Worm (Caenorhabditis elegans) whole organism, L3 larva: Measurements from ENCODE around the gene F01G10.10.

ENCODE experiments used
- R02D3.7 ChIP-seq: fragments of 150-350 bp; optimal IDR thresholded peaks from 2 replicates; lab custom pipeline; 2014; ENCODE audit warnings: missing biosample characterization, missing genetic modification characterization
- ZK546.5 ChIP-seq: sonication (generic microtip); optimal IDR thresholded peaks from 2 replicates; lab custom pipeline; 2017; ENCODE audit warnings: missing biosample characterization, missing genetic modification characterization
- ama-1 ChIP-seq: fragments of 150-350 bp; optimal IDR thresholded peaks from 2 replicates; lab custom pipeline; 2018
- ceh-16 ChIP-seq: sonication (generic microtip); optimal IDR thresholded peaks from 2 replicates; lab custom pipeline; 2017; ENCODE audit warnings: missing biosample characterization, missing genetic modification characterization
- ceh-82 ChIP-seq: fragments of 150-350 bp; optimal IDR thresholded peaks from 2 replicates; lab custom pipeline; 2014; ENCODE audit warnings: missing biosample characterization, missing genetic modification characterization
- egl-27 ChIP-seq: sonication (generic microtip); optimal IDR thresholded peaks from 4 replicates; lab custom pipeline; 2017; ENCODE audit warnings: missing biosample characterization, missing genetic modification reagents, missing genetic modification characterization
- egl-5 ChIP-seq: fragments of 150-350 bp; optimal IDR thresholded peaks from 2 replicates; lab custom pipeline; 2017; ENCODE audit warnings: missing biosample characterization, missing genetic modification reagents, missing genetic modification characterization, inconsistent platforms
- elt-1 ChIP-seq: fragments of 150-350 bp; optimal IDR thresholded peaks from 2 replicates; lab custom pipeline; 2014; ENCODE audit warnings: missing biosample characterization, missing genetic modification characterization
- elt-2 ChIP-seq: sonication (generic microtip); optimal IDR thresholded peaks from 2 replicates; lab custom pipeline; 2016; ENCODE audit warnings: missing genetic modification reagents, mild to moderate bottlenecking, missing genetic modification characterization, missing compliant biosample characterization
- elt-3 ChIP-seq, 3 experiments: fragments of 150-350 bp in 1 of 3; sonication (generic microtip) in 2 of 3; optimal IDR thresholded peaks; 2 replicates in 2 of 3; 4 replicates in 1 of 3; lab custom pipeline; 2014 to 2017; ENCODE audit warnings: missing biosample characterization in 3 of 3, missing genetic modification characterization in 3 of 3
- eor-1 ChIP-seq, 2 experiments: fragments of 150-350 bp; optimal IDR thresholded peaks; 2 replicates each; lab custom pipeline; 2014 to 2018; ENCODE audit warnings: missing biosample characterization in 2 of 2, missing genetic modification characterization in 2 of 2
- fkh-10 ChIP-seq: sonication (generic microtip); optimal IDR thresholded peaks from 2 replicates; lab custom pipeline; 2017; ENCODE audit warnings: missing biosample characterization, missing genetic modification reagents, missing genetic modification characterization
- fkh-2 ChIP-seq: fragments of 150-350 bp; optimal IDR thresholded peaks from 2 replicates; lab custom pipeline; 2014; ENCODE audit warnings: missing biosample characterization, missing genetic modification reagents, missing genetic modification characterization
- hmg-11 ChIP-seq: sonication (generic microtip); optimal IDR thresholded peaks from 2 replicates; lab custom pipeline; 2016; ENCODE audit warnings: missing genetic modification characterization, missing compliant biosample characterization
- jun-1 ChIP-seq: fragments of 150-350 bp; optimal IDR thresholded peaks from 2 replicates; lab custom pipeline; 2014; ENCODE audit warnings: missing biosample characterization, missing genetic modification reagents, missing genetic modification characterization
- lin-15B ChIP-seq: fragments of 150-350 bp; optimal IDR thresholded peaks from 2 replicates; lab custom pipeline; 2014; ENCODE audit warnings: missing biosample characterization, missing genetic modification characterization
- lin-39 ChIP-seq: fragments of 150-350 bp; optimal IDR thresholded peaks from 2 replicates; lab custom pipeline; 2018; ENCODE audit warnings: missing biosample characterization, missing genetic modification reagents, missing genetic modification characterization
- lsy-12 ChIP-seq: sonication (generic microtip); optimal IDR thresholded peaks from 2 replicates; lab custom pipeline; 2016; ENCODE audit warnings: mild to moderate bottlenecking, missing genetic modification characterization, missing compliant biosample characterization
- mdl-1 ChIP-seq: fragments of 150-350 bp; optimal IDR thresholded peaks from 2 replicates; lab custom pipeline; 2014; ENCODE audit warnings: missing biosample characterization, missing genetic modification characterization
- nfya-1 ChIP-seq: sonication (generic microtip); optimal IDR thresholded peaks from 2 replicates; lab custom pipeline; 2017; ENCODE audit warnings: missing genetic modification characterization, mild to moderate bottlenecking, missing compliant biosample characterization, antibody characterized with exemption, moderate library complexity; ENCODE audit not compliant: insufficient read depth
- nhr-12 ChIP-seq: fragments of 150-350 bp; optimal IDR thresholded peaks from 2 replicates; lab custom pipeline; 2014; ENCODE audit warnings: missing biosample characterization, missing genetic modification characterization
- nhr-23 ChIP-seq: fragments of 150-350 bp; optimal IDR thresholded peaks from 2 replicates; lab custom pipeline; 2014; ENCODE audit warnings: missing biosample characterization, missing genetic modification reagents, missing genetic modification characterization
- nhr-237 ChIP-seq: fragments of 150-350 bp; optimal IDR thresholded peaks from 2 replicates; lab custom pipeline; 2014; ENCODE audit warnings: missing biosample characterization, missing genetic modification characterization
- nhr-25 ChIP-seq: sonication (generic microtip); optimal IDR thresholded peaks from 2 replicates; lab custom pipeline; 2017; ENCODE audit warnings: missing biosample characterization, missing genetic modification characterization
- nhr-67 ChIP-seq: fragments of 150-350 bp; optimal IDR thresholded peaks from 2 replicates; lab custom pipeline; 2014; ENCODE audit warnings: missing biosample characterization, missing genetic modification characterization
- nhr-77 ChIP-seq: fragments of 150-350 bp; optimal IDR thresholded peaks from 2 replicates; lab custom pipeline; 2014; ENCODE audit warnings: missing biosample characterization, missing genetic modification characterization
- pha-4 ChIP-seq: fragments of 150-350 bp; optimal IDR thresholded peaks from 2 replicates; lab custom pipeline; 2014; ENCODE audit warnings: missing biosample characterization, missing genetic modification reagents, missing genetic modification characterization
- sea-2 ChIP-seq: fragments of 150-350 bp; sonication (generic microtip); optimal IDR thresholded peaks from 4 replicates; lab custom pipeline; 2014; ENCODE audit warnings: missing biosample characterization, missing genetic modification reagents, missing genetic modification characterization
- skn-1 ChIP-seq: fragments of 150-350 bp; optimal IDR thresholded peaks from 2 replicates; lab custom pipeline; 2014; ENCODE audit warnings: missing biosample characterization, missing genetic modification characterization
- snpc-4 ChIP-seq: fragments of 150-350 bp; optimal IDR thresholded peaks from 2 replicates; lab custom pipeline; 2014; ENCODE audit warnings: missing biosample characterization, missing genetic modification characterization
- tbx-2 ChIP-seq: sonication (generic microtip); optimal IDR thresholded peaks from 2 replicates; lab custom pipeline; 2016; ENCODE audit warnings: mild to moderate bottlenecking, missing genetic modification characterization, missing compliant biosample characterization
- unc-39 ChIP-seq: sonication (generic microtip); optimal IDR thresholded peaks from 4 replicates; lab custom pipeline; 2017; ENCODE audit warnings: missing biosample characterization, missing genetic modification characterization
- unc-62 ChIP-seq: fragments of 150-350 bp; sonication (generic microtip); optimal IDR thresholded peaks from 4 replicates; lab custom pipeline; 2014; ENCODE audit warnings: missing biosample characterization, missing genetic modification reagents, missing genetic modification characterization
- zag-1 ChIP-seq: fragments of 150-350 bp; optimal IDR thresholded peaks from 2 replicates; lab custom pipeline; 2014; ENCODE audit warnings: missing biosample characterization, missing genetic modification characterization
- ztf-11 ChIP-seq: fragments of 150-350 bp; optimal IDR thresholded peaks from 2 replicates; lab custom pipeline; 2014; ENCODE audit warnings: missing biosample characterization, missing genetic modification characterization
- ztf-4 ChIP-seq: fragments of 150-350 bp; optimal IDR thresholded peaks from 2 replicates; lab custom pipeline; 2014; ENCODE audit warnings: missing biosample characterization, missing genetic modification characterization

F01G10.10 gene

DNA sequence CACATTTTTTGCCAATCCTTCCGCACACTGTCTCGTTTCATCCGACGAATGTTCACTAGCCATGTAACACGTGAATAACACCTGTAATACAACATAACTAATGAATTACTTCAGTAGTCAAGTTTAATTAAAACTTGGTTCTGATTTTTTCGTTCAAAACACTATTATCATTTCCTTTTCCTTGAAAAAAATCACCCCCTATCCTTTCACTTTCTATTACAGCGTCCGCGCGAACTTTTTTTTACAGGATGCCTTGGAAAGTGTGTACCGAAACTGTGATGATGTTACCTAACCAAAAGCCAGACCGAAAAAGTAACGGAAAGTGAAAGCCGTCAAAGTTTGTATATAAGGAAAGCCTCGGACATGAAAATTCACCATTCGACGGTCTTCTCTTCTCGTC is 29.9 kb upstream of the F01G10.10 start, which contains the start of gene col-124:
Gene col-124 (plus strand): TSS at position 374 of the 400 bp plus-strand sequence.
- TF ChIP-seq sea-2 (GFP tag; lab: Kevin White, UChicago), result no peak
- no peak for TF ChIP-seq ztf-4
- no peak for TF ChIP-seq snpc-4 (tag; lab: Kevin White, UChicago)
- TF ChIP-seq unc-39 (tag; lab: Kevin White, UChicago), result no peak
- TF ChIP-seq elt-3 (tag; optimal IDR thresholded peaks at IDR 0.05; lab: Kevin White, UChicago), result no peak
- no peak for TF ChIP-seq skn-1 (tag; lab: Kevin White, UChicago)
- no peak for TF ChIP-seq ama-1 (lab: Kevin White, UChicago)
- no peak for TF ChIP-seq pha-4 (tag; lab: Kevin White, UChicago)
- no peak for TF ChIP-seq nhr-77 (tag; lab: Kevin White, UChicago)
- TF ChIP-seq egl-27 (tag; lab: Kevin White, UChicago), result no peak
- TF ChIP-seq ZK546.5 (tag; lab: Kevin White, UChicago), result no peak
- TF ChIP-seq elt-1, result no peak
- TF ChIP-seq ceh-16 (tag; lab: Kevin White, UChicago), result no peak
- no peak for TF ChIP-seq R02D3.7 (tag; lab: Kevin White, UChicago)
- TF ChIP-seq mdl-1, result no peak
- TF ChIP-seq nhr-23 (tag; lab: Kevin White, UChicago), result no peak
- TF ChIP-seq tbx-2 (tag; lab: Kevin White, UChicago), result no peak
- TF ChIP-seq fkh-10 (GFP tag; lab: Kevin White, UChicago), result no peak

- no peak for TF ChIP-seq unc-62
- TF ChIP-seq elt-1, result no peak
- no peak for TF ChIP-seq skn-1 (tag; lab: Kevin White, UChicago)
- no peak for TF ChIP-seq pha-4 (tag; lab: Kevin White, UChicago)
These were observed 29.2 kb upstream of the F01G10.10 start for ce11 chrIV:10216704-10217296.

ce11 chrIV:10219208-10219607 is 26.8 kb upstream of the F01G10.10 start, which contains the start of gene qns-1:
TSS of gene qns-1 (minus strand) at chrIV:10219308.
- TF ChIP-seq nhr-77 (tag; lab: Kevin White, UChicago), result no peak
- TF ChIP-seq ztf-4, result no peak
- TF ChIP-seq ztf-11 (tag; lab: Kevin White, UChicago), result no peak
- TF ChIP-seq nhr-23 (tag; lab: Kevin White, UChicago), result no peak
- no peak for TF ChIP-seq R02D3.7 (tag; lab: Kevin White, UChicago)
- no peak for TF ChIP-seq jun-1
- no peak for TF ChIP-seq unc-39 (tag; lab: Kevin White, UChicago)
- TF ChIP-seq tbx-2 (tag; lab: Kevin White, UChicago), result no peak
- no peak for TF ChIP-seq egl-27 (tag; lab: Kevin White, UChicago)
- no peak for TF ChIP-seq ceh-16 (tag; lab: Kevin White, UChicago)
- TF ChIP-seq snpc-4 (tag; lab: Kevin White, UChicago), result no peak
- TF ChIP-seq, all 47 proteins: peak for 0

DNA sequence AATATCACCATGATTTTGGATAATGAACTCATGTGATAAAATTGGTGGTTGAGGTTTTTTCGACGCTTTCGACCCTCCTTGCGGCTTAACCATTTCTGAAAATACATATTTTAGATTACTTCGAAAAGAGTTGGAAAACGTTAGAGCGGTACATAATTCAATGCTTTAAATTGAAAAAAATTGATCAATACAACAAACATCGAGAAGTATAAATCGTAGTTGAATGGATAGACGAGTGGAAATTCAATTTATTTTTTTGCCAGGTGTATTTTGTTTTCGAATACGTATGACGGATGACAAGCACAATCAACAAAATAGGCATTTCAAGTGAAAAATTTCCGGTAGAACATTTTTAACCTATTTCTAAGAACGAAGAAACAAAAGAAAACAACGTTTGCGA is 24.8 kb upstream of the F01G10.10 start, which contains the start of gene tram-1:
Gene tram-1 (minus strand): TSS at position 101 of the 400 bp plus-strand sequence.
- no peak for TF ChIP-seq nhr-77 (tag; lab: Kevin White, UChicago)
- TF ChIP-seq ZK546.5 (tag; lab: Kevin White, UChicago), result no peak
- TF ChIP-seq elt-3 (tag; optimal IDR thresholded peaks at IDR 0.05; lab: Kevin White, UChicago), result no peak
- no peak for TF ChIP-seq hmg-11 (tag; lab: Kevin White, UChicago)
- no peak for TF ChIP-seq eor-1 (tag; optimal IDR thresholded peaks at IDR 0.05; lab: Kevin White, UChicago)
- no peak for TF ChIP-seq lin-15B (tag; lab: Kevin White, UChicago)
- TF ChIP-seq nhr-67 (tag; lab: Kevin White, UChicago), result no peak
- no peak for TF ChIP-seq egl-5 (tag; lab: Kevin White, UChicago)
- no peak for TF ChIP-seq egl-27 (tag; lab: Kevin White, UChicago)
- no peak for TF ChIP-seq jun-1
- no peak for TF ChIP-seq skn-1 (tag; lab: Kevin White, UChicago)
- TF ChIP-seq ceh-82, result no peak
- no peak for TF ChIP-seq nhr-237 (tag; lab: Kevin White, UChicago)
- TF ChIP-seq snpc-4 (tag; lab: Kevin White, UChicago), result no peak
- no peak for TF ChIP-seq tbx-2 (tag; lab: Kevin White, UChicago)
- no peak for TF ChIP-seq lsy-12 (tag; lab: Kevin White, UChicago)
- no peak for TF ChIP-seq fkh-10 (GFP tag; lab: Kevin White, UChicago)
- no peak for TF ChIP-seq elt-2 (tag; lab: Kevin White, UChicago)
- TF ChIP-seq ztf-11 (tag; lab: Kevin White, UChicago), result no peak

ce11 chrIV:10222122-10222589 is 23.8 kb upstream of the F01G10.10 start, which contains the start of gene C24F3.2:
TSS of gene C24F3.2 (plus strand) at chrIV:10222539.
- TF ChIP-seq egl-5 (tag; lab: Kevin White, UChicago) (peak; percentile 73), fkh-2 (tag; lab: Kevin White, UChicago) (no peak), lin-15B (tag; lab: Kevin White, UChicago) (peak; percentile 69), mdl-1 (no peak), nhr-23 (tag; lab: Kevin White, UChicago) (peak; percentile 89), skn-1 (tag; lab: Kevin White, UChicago) (peak; percentile 19), nhr-25 (tag; lab: Kevin White, UChicago) (peak; percentile 96), elt-2 (tag; lab: Kevin White, UChicago) (peak; percentile 35), jun-1 (peak; percentile 48), lsy-12 (tag; lab: Kevin White, UChicago) (peak; percentile 70), R02D3.7 (tag; lab: Kevin White, UChicago) (no peak), nfya-1 (tag; lab: Kevin White, UChicago) (peak; percentile 88), nhr-12 (tag; lab: Kevin White, UChicago) (no peak), pha-4 (tag; lab: Kevin White, UChicago) (peak; percentile 55), unc-62 (peak; percentile 14), lin-39 (tag; lab: Kevin White, UChicago) (peak; percentile 75), elt-1 (no peak), elt-3 (tag; optimal IDR thresholded peaks at IDR 0.05; lab: Kevin White, UChicago) (no peak), zag-1 (no peak), fkh-10 (GFP tag; lab: Kevin White, UChicago) (peak; percentile 4), ztf-11 (tag; lab: Kevin White, UChicago) (no peak), tbx-2 (tag; lab: Kevin White, UChicago) (peak; percentile 3)
